Worm (Caenorhabditis elegans): Measurements from ENCODE around the gene txt-10.

DNA sequence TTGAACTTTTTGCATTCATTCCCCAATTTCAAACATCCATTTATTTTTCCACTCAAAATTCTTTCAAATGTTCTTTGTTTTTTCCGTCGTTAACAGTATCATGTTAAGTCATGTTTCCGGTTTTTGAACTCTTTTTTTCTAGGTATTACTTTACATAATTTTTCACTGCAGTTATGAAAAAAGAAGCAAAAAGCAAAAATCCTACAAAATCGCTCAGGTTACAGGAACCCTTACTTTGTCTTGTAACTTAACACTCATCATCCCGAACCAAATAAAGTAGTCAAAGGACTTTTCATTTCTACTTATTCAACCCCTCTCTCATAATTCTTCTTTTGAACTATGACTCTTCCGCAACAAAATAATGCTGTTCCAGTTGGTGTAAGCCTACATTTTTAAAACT lies 41.2 kb downstream of the txt-10 start, which contains the start of gene aqp-5:
- TF ChIP-seq him-1 (tag; optimal IDR thresholded peaks at IDR 0.05), result no peak
- no peak for TF ChIP-seq W03F9.2 (tag; optimal IDR thresholded peaks at IDR 0.05)
